Fruit fly (Drosophila melanogaster) whole organism, wandering third instar larva: Measurements from ENCODE around the gene mib2.

Source experiments
- Abd-B ChIP-seq: fragments of >200 bp; optimal IDR thresholded peaks from 2 replicates; lab custom pipeline; 2017; ENCODE audit warnings: missing biosample characterization, missing genetic modification characterization
- CG32264 ChIP-seq: fragments of 200-800 bp; sonication (Bioruptor generic); optimal IDR thresholded peaks from 2 replicates; lab custom pipeline; 2016; ENCODE audit warnings: missing biosample characterization, missing genetic modification characterization
- CG9705 ChIP-seq: fragments of 200-800 bp; sonication (Bioruptor generic); optimal IDR thresholded peaks from 2 replicates; lab custom pipeline; 2018; ENCODE audit warnings: missing biosample characterization, mild to moderate bottlenecking, missing genetic modification characterization
- CrebA ChIP-seq: fragments of 200-800 bp; sonication (Bioruptor generic); optimal IDR thresholded peaks from 2 replicates; lab custom pipeline; 2016; ENCODE audit warnings: missing biosample characterization, mild to moderate bottlenecking, missing genetic modification characterization, borderline replicate concordance
- Dfd ChIP-seq: fragments of >200 bp; optimal IDR thresholded peaks from 2 replicates; lab custom pipeline; 2017; ENCODE audit warnings: missing biosample characterization, missing genetic modification characterization
- Dif ChIP-seq: fragments of 200-275, 200-300 bp; sonication (Bioruptor generic); optimal IDR thresholded peaks from 2 replicates; lab custom pipeline; 2018; ENCODE audit warnings: missing biosample characterization, missing genetic modification characterization; ENCODE audit not compliant: partially characterized antibody
- GATAd ChIP-seq: sonication (Bioruptor generic); optimal IDR thresholded peaks from 2 replicates; lab custom pipeline; 2016; ENCODE audit warnings: missing biosample characterization, missing genetic modification characterization
- HLH106 ChIP-seq: fragments of 200-800 bp; optimal IDR thresholded peaks from 3 replicates; lab custom pipeline; 2019; ENCODE audit warnings: missing biosample characterization, mild to moderate bottlenecking, missing genetic modification characterization, moderate library complexity
- Hnf4 ChIP-seq: fragments of 200-800 bp; sonication (Bioruptor generic); optimal IDR thresholded peaks from 2 replicates; lab custom pipeline; 2016; ENCODE audit warnings: missing biosample characterization, mild to moderate bottlenecking, missing genetic modification characterization
- Hr78 ChIP-seq: fragments of >200 bp; optimal IDR thresholded peaks from 2 replicates; lab custom pipeline; 2017; ENCODE audit warnings: missing biosample characterization, missing genetic modification characterization
- Hr83 ChIP-seq: fragments of 200-300 bp; sonication (Bioruptor generic); optimal IDR thresholded peaks from 2 replicates; lab custom pipeline; 2016; ENCODE audit warnings: missing biosample characterization, mild to moderate bottlenecking, missing genetic modification characterization, moderate library complexity; ENCODE audit not compliant: poor library complexity, severe bottlenecking
- Jra ChIP-seq: sonication (Bioruptor generic); optimal IDR thresholded peaks from 2 replicates; lab custom pipeline; 2016; ENCODE audit warnings: missing biosample characterization, missing genetic modification characterization
- Mio ChIP-seq: sonication (Bioruptor generic); optimal IDR thresholded peaks from 2 replicates; lab custom pipeline; 2016; ENCODE audit warnings: missing biosample characterization, missing genetic modification characterization
- Myc ChIP-seq: fragments of >200 bp; optimal IDR thresholded peaks from 2 replicates; lab custom pipeline; 2017
- N ChIP-seq: fragments of >200 bp; optimal IDR thresholded peaks from 2 replicates; lab custom pipeline; 2018; ENCODE audit warnings: missing biosample characterization, missing external identifiers, missing genetic modification characterization
- OdsH ChIP-seq: fragments of 200-800 bp; sonication (Bioruptor generic); optimal IDR thresholded peaks from 2 replicates; lab custom pipeline; 2016; ENCODE audit warnings: missing biosample characterization, mild to moderate bottlenecking, missing genetic modification characterization
- Rel ChIP-seq, 2 experiments: fragments of 200-800 bp; sonication (Bioruptor generic) in 1 of 2; optimal IDR thresholded peaks; 2 replicates in 1 of 2; 3 replicates in 1 of 2; lab custom pipeline; 2016 to 2019; ENCODE audit warnings: mild to moderate bottlenecking in 2 of 2, missing biosample characterization in 2 of 2, missing genetic modification characterization in 2 of 2, moderate library complexity in 1 of 2
- Sp1 ChIP-seq: fragments of 200-800 bp; sonication (Bioruptor generic); optimal IDR thresholded peaks from 3 replicates; lab custom pipeline; 2019; ENCODE audit warnings: missing biosample characterization, mild to moderate bottlenecking, missing genetic modification characterization, moderate library complexity
- Vsx2 ChIP-seq: fragments of 200-300, 225-300 bp; sonication (Bioruptor generic); optimal IDR thresholded peaks from 2 replicates; lab custom pipeline; 2018; ENCODE audit warnings: missing biosample characterization, missing genetic modification characterization; ENCODE audit not compliant: partially characterized antibody
- br ChIP-seq: fragments of 200-800 bp; sonication (Bioruptor generic); optimal IDR thresholded peaks from 2 replicates; lab custom pipeline; 2016; ENCODE audit warnings: missing biosample characterization, missing genetic modification characterization
- brk ChIP-seq: fragments of 200-800 bp; sonication (Bioruptor generic); optimal IDR thresholded peaks from 2 replicates; lab custom pipeline; 2016; ENCODE audit warnings: missing biosample characterization, mild to moderate bottlenecking, missing genetic modification characterization
- dl ChIP-seq, 2 experiments: fragments of 175-275, 200-275 bp in 1 of 2; fragments of 200-275 bp in 1 of 2; sonication (Bioruptor generic); optimal IDR thresholded peaks; lab custom pipeline; 2018; ENCODE audit warnings: mild to moderate bottlenecking in 2 of 2, missing biosample characterization in 2 of 2, missing genetic modification characterization in 2 of 2, moderate library complexity in 2 of 2; ENCODE audit not compliant: partially characterized antibody in 2 of 2, insufficient read depth in 1 of 2
- dmrt93B ChIP-seq: fragments of 200-800 bp; sonication (Bioruptor generic); optimal IDR thresholded peaks from 2 replicates; lab custom pipeline; 2018; ENCODE audit warnings: missing biosample characterization, mild to moderate bottlenecking, missing genetic modification characterization
- dsf ChIP-seq: sonication (Bioruptor generic); optimal IDR thresholded peaks from 2 replicates; lab custom pipeline; 2016; ENCODE audit warnings: missing biosample characterization, missing genetic modification characterization, borderline replicate concordance
- ey ChIP-seq: fragments of 200-800 bp; sonication (Bioruptor generic); optimal IDR thresholded peaks from 2 replicates; lab custom pipeline; 2016; ENCODE audit warnings: missing biosample characterization, missing genetic modification characterization
- foxo ChIP-seq, 2 experiments: fragments of 200-800 bp; sonication (Bioruptor generic); optimal IDR thresholded peaks; 2 replicates in 1 of 2; 3 replicates in 1 of 2; lab custom pipeline; 2016 to 2017; ENCODE audit warnings: missing biosample characterization in 2 of 2, missing genetic modification characterization in 2 of 2
- fru ChIP-seq: fragments of 200-800 bp; sonication (Bioruptor generic); optimal IDR thresholded peaks from 3 replicates; lab custom pipeline; 2016; ENCODE audit warnings: missing biosample characterization, mild to moderate bottlenecking, missing genetic modification characterization
- h ChIP-seq: fragments of 200-800 bp; sonication (Bioruptor generic); optimal IDR thresholded peaks from 3 replicates; lab custom pipeline; 2016; ENCODE audit warnings: missing biosample characterization, mild to moderate bottlenecking, missing genetic modification characterization
- jim ChIP-seq: fragments of 175-275, 200-325 bp; sonication (Bioruptor generic); optimal IDR thresholded peaks from 2 replicates; lab custom pipeline; 2016; ENCODE audit warnings: missing biosample characterization, mild to moderate bottlenecking, missing genetic modification characterization
- lola ChIP-seq: fragments of >200 bp; optimal IDR thresholded peaks from 2 replicates; lab custom pipeline; 2017; ENCODE audit warnings: missing biosample characterization, missing genetic modification characterization
- pan ChIP-seq: fragments of >200 bp; optimal IDR thresholded peaks from 2 replicates; lab custom pipeline; 2017
- psq ChIP-seq: fragments of 200-800 bp; sonication (Bioruptor generic); optimal IDR thresholded peaks from 3 replicates; lab custom pipeline; 2017; ENCODE audit warnings: missing biosample characterization, mild to moderate bottlenecking, missing genetic modification characterization, moderate library complexity
- rgr ChIP-seq: fragments of 200-800 bp; sonication (Bioruptor generic); optimal IDR thresholded peaks from 3 replicates; lab custom pipeline; 2016; ENCODE audit warnings: missing biosample characterization, mild to moderate bottlenecking, missing genetic modification characterization
- sage ChIP-seq: fragments of 200-800 bp; sonication (Bioruptor generic); optimal IDR thresholded peaks from 2 replicates; lab custom pipeline; 2016; ENCODE audit warnings: missing biosample characterization, mild to moderate bottlenecking, missing genetic modification characterization
- sv ChIP-seq: fragments of 200-800 bp; sonication (Bioruptor generic); optimal IDR thresholded peaks from 3 replicates; lab custom pipeline; 2016; ENCODE audit warnings: missing biosample characterization, missing genetic modification characterization
- tai ChIP-seq: sonication (Bioruptor generic); optimal IDR thresholded peaks from 2 replicates; lab custom pipeline; 2016; ENCODE audit warnings: missing biosample characterization, missing genetic modification characterization
- usp ChIP-seq: fragments of >200 bp; optimal IDR thresholded peaks from 2 replicates; lab custom pipeline; 2017; ENCODE audit warnings: missing biosample characterization, missing genetic modification characterization
- woc ChIP-seq: sonication (Bioruptor generic); optimal IDR thresholded peaks from 2 replicates; lab custom pipeline; 2016; ENCODE audit warnings: missing biosample characterization, mild to moderate bottlenecking, missing genetic modification characterization

Gene mib2

dm6 chr2L:19024744-19025059 is 9.5 kb upstream of the mib2 start:
- no peak for TF ChIP-seq Rel (GFP tag; optimal IDR thresholded peaks at IDR 0.05; lab: Kevin White, UChicago)
- no peak for TF ChIP-seq Rel (tag; optimal IDR thresholded peaks at IDR 0.05; lab: Kevin White, UChicago)
- no peak for TF ChIP-seq dmrt93B (GFP tag; lab: Kevin White, UChicago)
- no peak for TF ChIP-seq rgr
- TF ChIP-seq dsf (GFP tag; lab: Kevin White, UChicago), result no peak
- no peak for TF ChIP-seq dl (GFP tag; optimal IDR thresholded peaks at IDR 0.05; lab: Kevin White, UChicago; ENCODE audit: insufficient read depth in 1 of 2, partially characterized antibody in 2 of 2)
- no peak for TF ChIP-seq Hr83 (GFP tag; lab: Kevin White, UChicago)
- TF ChIP-seq Mio, result no peak
- no peak for TF ChIP-seq Hnf4

dm6 chr2L:19026491-19027197 is 7.6 kb upstream of the mib2 start:
- peak; percentile 50 for TF ChIP-seq ey
- no peak for TF ChIP-seq Rel (GFP tag; optimal IDR thresholded peaks at IDR 0.05; lab: Kevin White, UChicago)
- no peak for TF ChIP-seq Rel (tag; optimal IDR thresholded peaks at IDR 0.05; lab: Kevin White, UChicago)
- no peak for TF ChIP-seq Abd-B (GFP tag; lab: Kevin White, UChicago)
- peak; percentile 33 for TF ChIP-seq CG9705 (GFP tag; lab: Kevin White, UChicago)
- TF ChIP-seq brk, result no peak
- TF ChIP-seq rgr, result peak; percentile 13
- TF ChIP-seq psq, result peak; percentile 20
- TF ChIP-seq Sp1 (GFP tag; lab: Kevin White, UChicago), result peak; percentile 67
- no peak for TF ChIP-seq Mio
- no peak for TF ChIP-seq woc (GFP tag; lab: Kevin White, UChicago)
- TF ChIP-seq Vsx2, result no peak
- no peak for TF ChIP-seq Jra (GFP tag; lab: Kevin White, UChicago)
- no peak for TF ChIP-seq CG32264 (GFP tag; lab: Kevin White, UChicago)
- TF ChIP-seq dmrt93B (GFP tag; lab: Kevin White, UChicago), result peak; percentile 26
- no peak for TF ChIP-seq usp (GFP tag; lab: Kevin White, UChicago)
- peak; percentile 20 for TF ChIP-seq br
- TF ChIP-seq jim (GFP tag; lab: Kevin White, UChicago), result no peak
- no peak for TF ChIP-seq Dif (GFP tag; lab: Kevin White, UChicago)
- peak; percentile 48 for TF ChIP-seq fru (GFP tag; lab: Kevin White, UChicago)
- TF ChIP-seq Hr78 (GFP tag; lab: Kevin White, UChicago), result no peak
- TF ChIP-seq h (GFP tag; lab: Kevin White, UChicago), result peak; percentile 37
- TF ChIP-seq foxo (GFP tag; optimal IDR thresholded peaks at IDR 0.05; lab: Kevin White, UChicago), result peak in 1 of 2 experiments; percentile 57
- no peak for TF ChIP-seq CrebA (GFP tag; lab: Kevin White, UChicago)
- peak; percentile 38 for TF ChIP-seq OdsH (GFP tag; lab: Kevin White, UChicago)
- no peak for TF ChIP-seq pan (lab: Kevin White, UChicago)
- TF ChIP-seq sv (GFP tag; lab: Kevin White, UChicago), result no peak
- no peak for TF ChIP-seq tai (GFP tag; lab: Kevin White, UChicago)
- no peak for TF ChIP-seq N
- TF ChIP-seq dl (GFP tag; optimal IDR thresholded peaks at IDR 0.05; lab: Kevin White, UChicago; ENCODE audit: insufficient read depth in 1 of 2, partially characterized antibody in 2 of 2), result no peak
- no peak for TF ChIP-seq sage (GFP tag; lab: Kevin White, UChicago)
- no peak for TF ChIP-seq Hnf4
- no peak for TF ChIP-seq Dfd (GFP tag; lab: Kevin White, UChicago)
- peak; percentile 60 for TF ChIP-seq HLH106
- no peak for TF ChIP-seq dsf (GFP tag; lab: Kevin White, UChicago)
- TF ChIP-seq Hr83 (GFP tag; lab: Kevin White, UChicago), result no peak
- TF ChIP-seq Myc (lab: Kevin White, UChicago), result no peak
- no peak for TF ChIP-seq GATAd (GFP tag; lab: Kevin White, UChicago)
- no peak for TF ChIP-seq lola (GFP tag; lab: Kevin White, UChicago)
